Worm (Caenorhabditis elegans) whole organism, L2 larva: ENCODE results near the gene Y37H2A.10.

Experiments
- F13H6.1 ChIP-seq: sonication (generic microtip); optimal IDR thresholded peaks from 2 replicates; lab custom pipeline; 2016; ENCODE audit warnings: missing genetic modification characterization, missing compliant biosample characterization
- R02D3.7 ChIP-seq: fragments of 150-350 bp; optimal IDR thresholded peaks from 2 replicates; lab custom pipeline; 2014; ENCODE audit warnings: missing biosample characterization, missing genetic modification characterization
- alr-1 ChIP-seq: fragments of 150-350 bp; optimal IDR thresholded peaks from 2 replicates; lab custom pipeline; 2014; ENCODE audit warnings: missing biosample characterization, missing genetic modification characterization
- elt-1 ChIP-seq: fragments of 150-350 bp; optimal IDR thresholded peaks from 2 replicates; lab custom pipeline; 2014; ENCODE audit warnings: missing biosample characterization, missing genetic modification characterization
- lin-11 ChIP-seq: fragments of 150-350 bp; sonication (generic microtip); optimal IDR thresholded peaks from 2 replicates; lab custom pipeline; 2014; ENCODE audit warnings: missing biosample characterization, missing genetic modification characterization, inconsistent platforms, mixed read lengths
- lin-39 ChIP-seq: fragments of 150-350 bp; optimal IDR thresholded peaks from 2 replicates; lab custom pipeline; 2014; ENCODE audit warnings: missing biosample characterization, missing genetic modification reagents, missing genetic modification characterization
- mdl-1 ChIP-seq, 2 experiments: fragments of 150-350 bp in 1 of 2; sonication (generic microtip) in 1 of 2; optimal IDR thresholded peaks; 2 replicates each; lab custom pipeline; 2017; ENCODE audit warnings: missing biosample characterization in 2 of 2, missing genetic modification characterization in 2 of 2
- nhr-237 ChIP-seq: fragments of 150-350 bp; optimal IDR thresholded peaks from 2 replicates; lab custom pipeline; 2014; ENCODE audit warnings: missing biosample characterization, missing genetic modification characterization
- unc-62 ChIP-seq: fragments of 150-350 bp; optimal IDR thresholded peaks from 2 replicates; lab custom pipeline; 2014; ENCODE audit warnings: missing biosample characterization, missing genetic modification reagents, missing genetic modification characterization
- ztf-1 ChIP-seq: fragments of 200-800 bp; sonication (Bioruptor generic); conservative IDR thresholded peaks from 2 replicates; pipeline ENCODE4 v1.3.6; 2022; ENCODE audit warnings: missing genetic modification characterization, missing compliant biosample characterization
- ztf-11 ChIP-seq: sonication (generic microtip); optimal IDR thresholded peaks from 2 replicates; lab custom pipeline; 2017; ENCODE audit warnings: missing biosample characterization, missing genetic modification characterization

DNA sequence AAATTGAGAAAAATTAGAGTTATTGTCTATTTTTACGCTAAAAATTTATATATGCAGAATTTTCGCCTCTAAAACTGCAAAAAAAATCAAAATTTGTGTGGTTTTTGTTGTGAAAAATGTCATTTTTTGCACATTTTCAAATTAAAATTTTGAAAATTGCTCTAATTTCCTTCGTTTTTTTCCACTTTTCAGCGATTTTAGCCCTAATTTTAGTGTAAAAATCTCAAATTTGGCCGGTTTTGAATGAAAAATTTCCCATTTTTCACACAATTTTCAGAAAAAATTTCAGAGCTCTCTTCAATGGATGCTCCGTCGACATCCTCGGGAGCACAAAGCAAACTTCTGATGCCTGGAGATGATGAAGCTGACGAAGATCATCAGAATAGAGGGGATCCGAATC, 40.4 kb upstream of the Y37H2A.10 start, which contains the start of gene par-4:
- TF ChIP-seq elt-1 (tag; lab: Kevin White, UChicago) = no peak
- no peak for TF ChIP-seq R02D3.7 (tag; lab: Kevin White, UChicago)
- TF ChIP-seq F13H6.1 (tag; lab: Kevin White, UChicago) = no peak
- TF ChIP-seq nhr-237 (tag; lab: Kevin White, UChicago) = no peak
- no peak for TF ChIP-seq unc-62 (GFP tag; lab: Kevin White, UChicago)
- TF ChIP-seq alr-1 (tag; lab: Kevin White, UChicago) = no peak
- no peak for TF ChIP-seq lin-39 (tag; lab: Kevin White, UChicago)
- TF ChIP-seq mdl-1 (tag; optimal IDR thresholded peaks at IDR 0.05; lab: Kevin White, UChicago) = no peak
- TF ChIP-seq ztf-1 (GFP tag; lab: Robert Waterston, UW) = no peak
- no peak for TF ChIP-seq ztf-11 (tag; lab: Kevin White, UChicago)
- no peak for TF ChIP-seq lin-11 (tag; lab: Kevin White, UChicago)
